Fruit fly (Drosophila melanogaster): Measurements from ENCODE around the gene bel.

Gene bel

dm6 chr3R:8650741-8651140 is 9.8 kb downstream of the bel start, which contains the start of the genes Mkk4 and SLIRP2 (continued):
- TF ChIP-seq unpg (GFP tag; optimal IDR thresholded peaks at IDR 0.05) = peak; percentile 99
- TF ChIP-seq chm (GFP tag; IDR thresholded peaks at IDR 0.05) = peak; percentile 99
- peak; percentile 99 for TF ChIP-seq CG10654 (GFP tag; optimal IDR thresholded peaks at IDR 0.05)
- TF ChIP-seq fru (optimal IDR thresholded peaks at IDR 0.05) = no peak
- TF ChIP-seq Meics (GFP tag; optimal IDR thresholded peaks at IDR 0.05) = peak; percentile 98
- TF ChIP-seq CG10366 (GFP tag; IDR thresholded peaks at IDR 0.05) = peak; percentile 99
- peak; percentile 99 for TF ChIP-seq ci (GFP tag; IDR thresholded peaks at IDR 0.05)
- TF ChIP-seq CG5180 (GFP tag; optimal IDR thresholded peaks at IDR 0.05) = peak; percentile 90
- peak; percentile 99 for TF ChIP-seq CG1647 (GFP tag; optimal IDR thresholded peaks at IDR 0.05)
- peak; percentile 98 for TF ChIP-seq CG17568 (GFP tag; optimal IDR thresholded peaks at IDR 0.05)
- peak; percentile 91 for TF ChIP-seq Nf-YC (tag; optimal IDR thresholded peaks at IDR 0.05)
- peak; percentile 97 for TF ChIP-seq CG17912 (GFP tag; optimal IDR thresholded peaks at IDR 0.05)
- TF ChIP-seq NfI (GFP tag; optimal IDR thresholded peaks at IDR 0.05) = peak; percentile 99
- peak; percentile 83 for TF ChIP-seq sna (GFP tag; IDR thresholded peaks at IDR 0.05; ENCODE audit: partially characterized antibody)
- peak; percentile 96 for TF ChIP-seq CG4282 (GFP tag; optimal IDR thresholded peaks at IDR 0.05)
- TF ChIP-seq seq (GFP tag; IDR thresholded peaks at IDR 0.05) = peak; percentile 99
- peak; percentile 98 for TF ChIP-seq CG15011 (GFP tag; optimal IDR thresholded peaks at IDR 0.05)
- peak; percentile 99 for TF ChIP-seq CG10209 (GFP tag; optimal IDR thresholded peaks at IDR 0.05)
- TF ChIP-seq CG11504 (tag; optimal IDR thresholded peaks at IDR 0.05) = peak; percentile 98
- TF ChIP-seq ab (GFP tag; optimal IDR thresholded peaks at IDR 0.05) = peak; percentile 97
- peak; percentile 96 for TF ChIP-seq nom (GFP tag; optimal IDR thresholded peaks at IDR 0.05)
- peak; percentile 98 for TF ChIP-seq twi (tag; optimal IDR thresholded peaks at IDR 0.05)
- TF ChIP-seq tna (GFP tag; IDR thresholded peaks at IDR 0.05; ENCODE audit: partially characterized antibody) = peak; percentile 83
- peak; percentile 99 for TF ChIP-seq az2 (GFP tag; optimal IDR thresholded peaks at IDR 0.05)
- peak; percentile 100 for TF ChIP-seq CG17361 (GFP tag; IDR thresholded peaks at IDR 0.05)
- peak; percentile 80 for TF ChIP-seq HLH4C (GFP tag; IDR thresholded peaks at IDR 0.05; ENCODE audit: partially characterized antibody)
- peak; percentile 88 for TF ChIP-seq Nf-YB (GFP tag; optimal IDR thresholded peaks at IDR 0.05)
- TF ChIP-seq CG4360 (GFP tag; IDR thresholded peaks at IDR 0.05) = peak; percentile 90
- peak; percentile 80 for TF ChIP-seq mld (GFP tag; IDR thresholded peaks at IDR 0.05; ENCODE audit: partially characterized antibody)
- peak; percentile 98 for TF ChIP-seq ara (GFP tag; IDR thresholded peaks at IDR 0.05)
- TF ChIP-seq CG2712 (tag; optimal IDR thresholded peaks at IDR 0.05) = peak; percentile 99
- TF ChIP-seq chn (GFP tag; optimal IDR thresholded peaks at IDR 0.05) = peak; percentile 99
- peak; percentile 99 for TF ChIP-seq otp (GFP tag; IDR thresholded peaks at IDR 0.05)
- TF ChIP-seq Awh (GFP tag; IDR thresholded peaks at IDR 0.05) = peak; percentile 99
- TF ChIP-seq CG8765 (GFP tag; IDR thresholded peaks at IDR 0.05) = peak; percentile 98
- TF ChIP-seq Hmx (GFP tag; optimal IDR thresholded peaks at IDR 0.05) = peak; percentile 98
- TF ChIP-seq pum (GFP tag; optimal IDR thresholded peaks at IDR 0.05) = peak; percentile 99
- TF ChIP-seq CG7372 (GFP tag; IDR thresholded peaks at IDR 0.05) = peak; percentile 99
- peak; percentile 99 for TF ChIP-seq C15 (GFP tag; IDR thresholded peaks at IDR 0.05)
- peak; percentile 99 for TF ChIP-seq CG4820 (GFP tag; optimal IDR thresholded peaks at IDR 0.05)
- peak; percentile 99 for TF ChIP-seq CG14441 (GFP tag; IDR thresholded peaks at IDR 0.05)
- peak; percentile 97 for TF ChIP-seq bowl (GFP tag; IDR thresholded peaks at IDR 0.05)
- TF ChIP-seq CG17385 (GFP tag; optimal IDR thresholded peaks at IDR 0.05) = peak; percentile 98
- peak; percentile 93 for TF ChIP-seq TFAM (GFP tag; optimal IDR thresholded peaks at IDR 0.05)
- peak; percentile 97 for TF ChIP-seq jigr1 (GFP tag; IDR thresholded peaks at IDR 0.05)
- peak; percentile 96 for TF ChIP-seq CG2116 (GFP tag; optimal IDR thresholded peaks at IDR 0.05)
- TF ChIP-seq Asciz (GFP tag; optimal IDR thresholded peaks at IDR 0.05) = peak; percentile 97
- peak; percentile 96 for TF ChIP-seq run (tag; optimal IDR thresholded peaks at IDR 0.05)
- TF ChIP-seq HLH54F (GFP tag; optimal IDR thresholded peaks at IDR 0.05) = peak; percentile 99
- peak; percentile 77 for TF ChIP-seq CG2129 (GFP tag; IDR thresholded peaks at IDR 0.05; ENCODE audit: partially characterized antibody)
- TF ChIP-seq Max (GFP tag; optimal IDR thresholded peaks at IDR 0.05) = peak; percentile 99
